Fruit fly (Drosophila melanogaster) whole organism, prepupa: Measurements from ENCODE around the gene Prosbeta2R2.

Experiments used
- Blimp-1 ChIP-seq: fragments of 200-800 bp; sonication (Bioruptor generic); optimal IDR thresholded peaks from 3 replicates; lab custom pipeline; 2017; ENCODE audit warnings: missing biosample characterization, missing genetic modification characterization, mild to moderate bottlenecking, moderate library complexity, missing genetic modification reagents
- CG10631 ChIP-seq: fragments of 200-800 bp; sonication (Bioruptor generic); optimal IDR thresholded peaks from 2 replicates; lab custom pipeline; 2016; ENCODE audit warnings: missing biosample characterization, missing genetic modification characterization
- CG10669 ChIP-seq: fragments of 200-800 bp; sonication (Bioruptor generic); optimal IDR thresholded peaks from 3 replicates; lab custom pipeline; 2018; ENCODE audit warnings: missing biosample characterization, mild to moderate bottlenecking, missing genetic modification characterization, moderate library complexity
- CG11294 ChIP-seq: fragments of 200-800 bp; sonication (Bioruptor generic); IDR thresholded peaks from 2 replicates; pipeline ENCODE4 v1.3.6; 2022; ENCODE audit warnings: missing biosample characterization, missing genetic modification characterization
- CG11762 ChIP-seq: fragments of 200-800 bp; sonication (Bioruptor generic); optimal IDR thresholded peaks from 3 replicates; lab custom pipeline; 2016; ENCODE audit warnings: missing biosample characterization, missing genetic modification characterization; ENCODE audit not compliant: insufficient read depth
- CG11902 ChIP-seq: fragments of 200-800 bp; sonication (Bioruptor generic); optimal IDR thresholded peaks from 3 replicates; lab custom pipeline; 2016; ENCODE audit warnings: missing biosample characterization, missing genetic modification characterization
- CG16779 ChIP-seq: fragments of 200-800 bp; sonication (Bioruptor generic); optimal IDR thresholded peaks from 3 replicates; lab custom pipeline; 2017; ENCODE audit warnings: missing biosample characterization, mild to moderate bottlenecking, missing genetic modification characterization
- CG31627 ChIP-seq: fragments of 200-800 bp; sonication (Bioruptor generic); optimal IDR thresholded peaks from 3 replicates; lab custom pipeline; 2016; ENCODE audit warnings: missing biosample characterization, missing genetic modification characterization
- CG32006 ChIP-seq: fragments of 200-800 bp; sonication (Bioruptor generic); optimal IDR thresholded peaks from 3 replicates; lab custom pipeline; 2017; ENCODE audit warnings: missing biosample characterization, mild to moderate bottlenecking, missing genetic modification characterization
- CG34406 ChIP-seq: fragments of 200-800 bp; sonication (Bioruptor generic); optimal IDR thresholded peaks from 3 replicates; lab custom pipeline; 2016; ENCODE audit warnings: missing biosample characterization, missing genetic modification characterization
- CG4318 ChIP-seq: fragments of 200-800 bp; sonication (Bioruptor generic); optimal IDR thresholded peaks from 3 replicates; lab custom pipeline; 2017; ENCODE audit warnings: missing biosample characterization, mild to moderate bottlenecking, missing genetic modification characterization
- CG6163 ChIP-seq: fragments of 200-800 bp; sonication (Bioruptor generic); IDR thresholded peaks from 3 replicates; pipeline ENCODE4 v1.3.6; 2022; ENCODE audit warnings: missing biosample characterization, missing genetic modification characterization
- CG6276 ChIP-seq: fragments of 200-800 bp; sonication (Bioruptor generic); optimal IDR thresholded peaks from 2 replicates; lab custom pipeline; 2017; ENCODE audit warnings: missing biosample characterization, mild to moderate bottlenecking, missing genetic modification characterization
- CG6792 ChIP-seq: fragments of 200-800 bp; sonication (Bioruptor generic); optimal IDR thresholded peaks from 3 replicates; lab custom pipeline; 2016; ENCODE audit warnings: missing biosample characterization, missing genetic modification characterization
- CG6808 ChIP-seq: fragments of 200-800 bp; sonication (Bioruptor generic); optimal IDR thresholded peaks from 3 replicates; lab custom pipeline; 2017; ENCODE audit warnings: missing biosample characterization, missing genetic modification characterization, mild to moderate bottlenecking, moderate library complexity, missing genetic modification reagents
- CG6854 ChIP-seq: fragments of 200-800 bp; sonication (Bioruptor generic); optimal IDR thresholded peaks from 2 replicates; lab custom pipeline; 2017; ENCODE audit warnings: missing biosample characterization, mild to moderate bottlenecking, missing genetic modification characterization
- CG7368 ChIP-seq: fragments of 200-800 bp; sonication (Bioruptor generic); optimal IDR thresholded peaks from 3 replicates; lab custom pipeline; 2016; ENCODE audit warnings: missing biosample characterization, missing genetic modification characterization
- CG8119 ChIP-seq: fragments of 200-800 bp; sonication (Bioruptor generic); IDR thresholded peaks from 3 replicates; pipeline ENCODE4 v1.3.6; 2022; ENCODE audit warnings: missing biosample characterization, missing genetic modification characterization
- CG8319 ChIP-seq: fragments of 200-800 bp; sonication (Bioruptor generic); optimal IDR thresholded peaks from 3 replicates; lab custom pipeline; 2016; ENCODE audit warnings: missing biosample characterization, missing genetic modification characterization
- CG8632 ChIP-seq: fragments of 200-800 bp; sonication (Bioruptor generic); optimal IDR thresholded peaks from 3 replicates; lab custom pipeline; 2016; ENCODE audit warnings: missing biosample characterization, missing genetic modification characterization
- CG9139 ChIP-seq: fragments of 200-800 bp; sonication (Bioruptor generic); optimal IDR thresholded peaks from 3 replicates; lab custom pipeline; 2017; ENCODE audit warnings: missing biosample characterization, mild to moderate bottlenecking, missing genetic modification characterization
- Eip75B ChIP-seq: fragments of 200-800 bp; sonication (Bioruptor generic); optimal IDR thresholded peaks from 3 replicates; lab custom pipeline; 2016; ENCODE audit warnings: missing biosample characterization, missing genetic modification characterization
- Eip78C ChIP-seq: fragments of 200-800 bp; sonication (Bioruptor generic); peaks from one replicate; lab custom pipeline; 2016; ENCODE audit warnings: missing biosample characterization, missing genetic modification characterization
- Eip93F ChIP-seq: fragments of 200-800 bp; sonication (Bioruptor generic); optimal IDR thresholded peaks from 2 replicates; lab custom pipeline; 2016; ENCODE audit warnings: missing biosample characterization, mild to moderate bottlenecking, missing genetic modification characterization
- Ets21C ChIP-seq: fragments of 200-800 bp; sonication (Bioruptor generic); optimal IDR thresholded peaks from 3 replicates; lab custom pipeline; 2016; ENCODE audit warnings: missing biosample characterization, missing genetic modification characterization
- Hr38 ChIP-seq: sonication (Bioruptor generic); optimal IDR thresholded peaks from 2 replicates; lab custom pipeline; 2016; ENCODE audit warnings: missing biosample characterization, missing genetic modification characterization
- Hr39 ChIP-seq: fragments of 200-800 bp; sonication (Bioruptor generic); optimal IDR thresholded peaks from 2 replicates; lab custom pipeline; 2016; ENCODE audit warnings: missing biosample characterization, missing genetic modification characterization
- Hr4 ChIP-seq: fragments of 200-800 bp; sonication (Bioruptor generic); optimal IDR thresholded peaks from 3 replicates; lab custom pipeline; 2016; ENCODE audit warnings: missing biosample characterization, missing genetic modification characterization
- Lpt ChIP-seq: fragments of 200-800 bp; sonication (Bioruptor generic); optimal IDR thresholded peaks from 3 replicates; lab custom pipeline; 2016; ENCODE audit warnings: missing biosample characterization, missing genetic modification characterization
- Met ChIP-seq: fragments of 200-800 bp; sonication (Bioruptor generic); optimal IDR thresholded peaks from 3 replicates; lab custom pipeline; 2016; ENCODE audit warnings: missing biosample characterization, missing genetic modification characterization
- OdsH ChIP-seq: fragments of 200-800 bp; sonication (Bioruptor generic); optimal IDR thresholded peaks from 3 replicates; lab custom pipeline; 2016; ENCODE audit warnings: missing biosample characterization, missing genetic modification characterization
- Smox ChIP-seq: fragments of 200-800 bp; sonication (Bioruptor generic); optimal IDR thresholded peaks from 3 replicates; lab custom pipeline; 2016; ENCODE audit warnings: missing biosample characterization, missing genetic modification characterization
- Sox102F ChIP-seq: fragments of 200-800 bp; sonication (Bioruptor generic); optimal IDR thresholded peaks from 2 replicates; lab custom pipeline; 2016; ENCODE audit warnings: missing biosample characterization, mild to moderate bottlenecking, missing genetic modification characterization
- Sox14 ChIP-seq: fragments of 200-800 bp; sonication (Bioruptor generic); optimal IDR thresholded peaks from 3 replicates; lab custom pipeline; 2016; ENCODE audit warnings: missing biosample characterization, missing genetic modification characterization
- acj6 ChIP-seq: fragments of 200-800 bp; sonication (Bioruptor generic); optimal IDR thresholded peaks from 3 replicates; lab custom pipeline; 2016; ENCODE audit warnings: missing biosample characterization, missing genetic modification characterization
- dac ChIP-seq: fragments of 200-800 bp; sonication (Bioruptor generic); optimal IDR thresholded peaks from 2 replicates; lab custom pipeline; 2017; ENCODE audit warnings: missing biosample characterization, mild to moderate bottlenecking, missing genetic modification characterization
- dsx ChIP-seq: fragments of 200-800 bp; optimal IDR thresholded peaks from 3 replicates; lab custom pipeline; 2019; ENCODE audit warnings: missing biosample characterization, mild to moderate bottlenecking, missing genetic modification characterization, moderate library complexity; ENCODE audit not compliant: poor library complexity, severe bottlenecking
- eg ChIP-seq: fragments of 200-800 bp; sonication (Bioruptor generic); IDR thresholded peaks from 3 replicates; pipeline ENCODE4 v1.3.6; 2022; ENCODE audit warnings: missing biosample characterization, missing genetic modification characterization
- esn ChIP-seq: fragments of 200-800 bp; sonication (Bioruptor generic); optimal IDR thresholded peaks from 2 replicates; lab custom pipeline; 2016; ENCODE audit warnings: missing biosample characterization, mild to moderate bottlenecking, missing genetic modification characterization, moderate library complexity
- fd59A ChIP-seq: fragments of 200-800 bp; sonication (Bioruptor generic); optimal IDR thresholded peaks from 2 replicates; lab custom pipeline; 2017; ENCODE audit warnings: missing biosample characterization, mild to moderate bottlenecking, missing genetic modification characterization, missing genetic modification reagents
- fd85E ChIP-seq: fragments of 200-800 bp; sonication (Bioruptor generic); optimal IDR thresholded peaks from 3 replicates; lab custom pipeline; 2016; ENCODE audit warnings: missing biosample characterization, missing genetic modification characterization
- lz ChIP-seq: fragments of 200-800 bp; sonication (Bioruptor generic); optimal IDR thresholded peaks from 3 replicates; lab custom pipeline; 2016; ENCODE audit warnings: missing biosample characterization, missing genetic modification characterization
- net ChIP-seq: fragments of 200-800 bp; sonication (Bioruptor generic); optimal IDR thresholded peaks from 3 replicates; lab custom pipeline; 2016; ENCODE audit warnings: missing biosample characterization, missing genetic modification characterization
- pdm3 ChIP-seq: fragments of 200-800 bp; sonication (Bioruptor generic); optimal IDR thresholded peaks from 3 replicates; lab custom pipeline; 2016; ENCODE audit warnings: missing biosample characterization, missing genetic modification characterization
- salr ChIP-seq, 2 experiments: fragments of 200-800 bp; sonication (Bioruptor generic); optimal IDR thresholded peaks; 3 replicates each; lab custom pipeline; 2016 to 2018; ENCODE audit warnings: missing biosample characterization in 2 of 2, missing genetic modification characterization in 2 of 2, mild to moderate bottlenecking in 1 of 2
- spab ChIP-seq: fragments of 200-800 bp; sonication (Bioruptor generic); optimal IDR thresholded peaks from 2 replicates; lab custom pipeline; 2017; ENCODE audit warnings: missing biosample characterization, mild to moderate bottlenecking, missing genetic modification characterization, missing genetic modification reagents
- ss ChIP-seq, 2 experiments: fragments of 200-800 bp; sonication (Bioruptor generic); optimal IDR thresholded peaks; 2 replicates in 1 of 2; 3 replicates in 1 of 2; lab custom pipeline; 2017 to 2018; ENCODE audit warnings: mild to moderate bottlenecking in 2 of 2, missing biosample characterization in 2 of 2, missing genetic modification characterization in 2 of 2, moderate library complexity in 1 of 2
- svp ChIP-seq: fragments of 200-800 bp; sonication (Bioruptor generic); peaks from one replicate; lab custom pipeline; 2016; ENCODE audit warnings: missing biosample characterization, missing genetic modification characterization
- topi ChIP-seq: fragments of 200-800 bp; sonication (Bioruptor generic); optimal IDR thresholded peaks from 3 replicates; lab custom pipeline; 2016; ENCODE audit warnings: missing biosample characterization, missing genetic modification characterization
- vri ChIP-seq: fragments of 200-800 bp; sonication (Bioruptor generic); optimal IDR thresholded peaks from 3 replicates; lab custom pipeline; 2016; ENCODE audit warnings: missing biosample characterization, mild to moderate bottlenecking, missing genetic modification characterization

The Prosbeta2R2 gene

dm6 chr3R:5250530-5251242 lies 31.4 kb upstream of the Prosbeta2R2 start:
- peak; percentile 76 for TF ChIP-seq Hr4
- TF ChIP-seq CG11294 (GFP tag; lab: Robert Waterston, UW), result no peak
- TF ChIP-seq esn (GFP tag; lab: Kevin White, UChicago), result peak; percentile 73
- TF ChIP-seq dac (GFP tag; lab: Kevin White, UChicago), result peak; percentile 62
- no peak for TF ChIP-seq Blimp-1
- TF ChIP-seq salr (GFP tag; optimal IDR thresholded peaks at IDR 0.05; lab: Kevin White, UChicago), result peak; percentile 29 to 61
- peak; percentile 57 for TF ChIP-seq CG6792
- peak; percentile 31 for TF ChIP-seq CG6808 (GFP tag; lab: Kevin White, UChicago)
- peak; percentile 33 for TF ChIP-seq CG34406
- peak; percentile 27 for TF ChIP-seq CG8632 (GFP tag; lab: Kevin White, UChicago)
- TF ChIP-seq CG6163, result peak; percentile 82
- peak; percentile 7 for TF ChIP-seq dsx (GFP tag; lab: Kevin White, UChicago)
- TF ChIP-seq Eip75B (GFP tag; lab: Kevin White, UChicago), result peak; percentile 62
- TF ChIP-seq Smox (GFP tag; lab: Kevin White, UChicago), result peak; percentile 61
- peak; percentile 7 for TF ChIP-seq Ets21C (GFP tag; lab: Kevin White, UChicago)
- TF ChIP-seq CG10669 (GFP tag; lab: Kevin White, UChicago), result peak; percentile 68
- TF ChIP-seq lz (GFP tag; lab: Kevin White, UChicago), result peak; percentile 48
- peak; percentile 57 for TF ChIP-seq Sox102F (GFP tag; lab: Kevin White, UChicago)
- peak; percentile 54 for TF ChIP-seq vri
- TF ChIP-seq Met (GFP tag; lab: Kevin White, UChicago), result peak; percentile 61
- TF ChIP-seq CG8119 (GFP tag; lab: Robert Waterston, UW), result peak; percentile 73; the same call in 2 of the 3 replicates
- no peak for TF ChIP-seq CG6854 (GFP tag; lab: Kevin White, UChicago)
- TF ChIP-seq Eip93F (GFP tag; lab: Kevin White, UChicago), result peak; percentile 14
- TF ChIP-seq Sox14 (GFP tag; lab: Kevin White, UChicago), result peak; percentile 47
- peak; percentile 61 for TF ChIP-seq topi
- peak; percentile 77 for TF ChIP-seq eg (GFP tag; lab: Robert Waterston, UW)
- TF ChIP-seq fd59A (GFP tag; lab: Kevin White, UChicago), result peak; percentile 25
- TF ChIP-seq net (GFP tag; lab: Kevin White, UChicago), result peak; percentile 65
- TF ChIP-seq ss (GFP tag; optimal IDR thresholded peaks at IDR 0.05; lab: Kevin White, UChicago), result peak in 1 of 2 experiments; percentile 58
- peak; percentile 54 for TF ChIP-seq CG8319 (GFP tag; lab: Kevin White, UChicago)
- TF ChIP-seq CG16779, result peak; percentile 43
- peak; percentile 74 for TF ChIP-seq OdsH (GFP tag; lab: Kevin White, UChicago)
- peak; percentile 81 for TF ChIP-seq Eip78C
- peak; percentile 10 for TF ChIP-seq fd85E (GFP tag; lab: Kevin White, UChicago)
- TF ChIP-seq CG10631, result peak; percentile 68
- peak; percentile 69 for TF ChIP-seq CG4318 (GFP tag; lab: Kevin White, UChicago)
- TF ChIP-seq svp (GFP tag; lab: Kevin White, UChicago), result peak; percentile 82
- peak; percentile 24 for TF ChIP-seq CG11902 (GFP tag; lab: Kevin White, UChicago)
- peak; percentile 11 for TF ChIP-seq CG9139 (GFP tag; lab: Kevin White, UChicago)
- TF ChIP-seq CG31627 (GFP tag; lab: Kevin White, UChicago), result peak; percentile 66
- peak; percentile 71 for TF ChIP-seq Hr39 (GFP tag; lab: Kevin White, UChicago)
- TF ChIP-seq CG32006 (GFP tag; lab: Kevin White, UChicago), result peak; percentile 78
- peak; percentile 67 for TF ChIP-seq pdm3 (GFP tag; lab: Kevin White, UChicago)
- peak; percentile 54 for TF ChIP-seq CG7368 (GFP tag; lab: Kevin White, UChicago)
- TF ChIP-seq acj6, result peak; percentile 73
- peak; percentile 24 for TF ChIP-seq spab
- TF ChIP-seq Hr38 (GFP tag; lab: Kevin White, UChicago), result no peak
- peak; percentile 38 for TF ChIP-seq CG6276 (GFP tag; lab: Kevin White, UChicago)
- peak; percentile 35 for TF ChIP-seq CG11762
- TF ChIP-seq Lpt (GFP tag; lab: Kevin White, UChicago), result peak; percentile 55
